Fruit fly (Drosophila melanogaster) whole organism, embryonic: ENCODE data around the gene CG42784.
A peak's percentile ranks its signal among the peaks of the same experiment; 100 is the strongest.

Experiments
- Atf-2 ChIP-seq: fragments of 200-800 bp; sonication (Bioruptor generic); optimal IDR thresholded peaks from 2 replicates; lab custom pipeline; 2016; ENCODE audit warnings: missing biosample characterization, missing genetic modification characterization
- BtbVII ChIP-seq: fragments of 200-800 bp; sonication (Bioruptor generic); optimal IDR thresholded peaks from 3 replicates; lab custom pipeline; 2017; ENCODE audit warnings: missing biosample characterization, mild to moderate bottlenecking, missing genetic modification characterization
- CG10431 ChIP-seq: fragments of 200-800 bp; sonication (Bioruptor generic); optimal IDR thresholded peaks from 3 replicates; lab custom pipeline; 2018; ENCODE audit warnings: missing biosample characterization, mild to moderate bottlenecking, missing genetic modification characterization
- CG11093 ChIP-seq: fragments of 200-800 bp; sonication (Bioruptor generic); IDR thresholded peaks from 3 replicates; pipeline ENCODE4 v1.3.6; 2022; ENCODE audit warnings: missing biosample characterization, missing genetic modification characterization
- CG11723 ChIP-seq: fragments of 200-800 bp; sonication (Bioruptor generic); optimal IDR thresholded peaks from 2 replicates; lab custom pipeline; 2017; ENCODE audit warnings: missing biosample characterization, mild to moderate bottlenecking, missing genetic modification characterization
- CG13287 ChIP-seq: fragments of 200-800 bp; sonication (Bioruptor generic); IDR thresholded peaks from 2 replicates; pipeline ENCODE4 v1.3.6; 2022; ENCODE audit warnings: missing biosample characterization, missing genetic modification characterization; ENCODE audit not compliant: partially characterized antibody
- CG13775 ChIP-seq: fragments of 200-800 bp; sonication (Bioruptor generic); optimal IDR thresholded peaks from 3 replicates; lab custom pipeline; 2017; ENCODE audit warnings: missing biosample characterization, mild to moderate bottlenecking, missing genetic modification characterization
- CG14667 ChIP-seq: fragments of 200-800 bp; sonication (Bioruptor generic); IDR thresholded peaks from 2 replicates; pipeline ENCODE4 v1.3.6; 2022; ENCODE audit warnings: missing biosample characterization, missing genetic modification characterization
- CG15514 ChIP-seq: fragments of 200-800 bp; sonication (Bioruptor generic); optimal IDR thresholded peaks from 3 replicates; lab custom pipeline; 2017; ENCODE audit warnings: missing biosample characterization, missing genetic modification characterization, mild to moderate bottlenecking, moderate library complexity, missing genetic modification reagents
- CG17328 ChIP-seq: fragments of 200-800 bp; sonication (Bioruptor generic); IDR thresholded peaks from 2 replicates; pipeline ENCODE4 v1.3.6; 2022; ENCODE audit warnings: missing biosample characterization, missing genetic modification characterization
- CG18476 ChIP-seq: fragments of 200-800 bp; sonication (Bioruptor generic); optimal IDR thresholded peaks from 2 replicates; lab custom pipeline; 2016; ENCODE audit warnings: missing biosample characterization, mild to moderate bottlenecking, missing genetic modification characterization
- CG18764 ChIP-seq: fragments of 200-800 bp; sonication (Bioruptor generic); optimal IDR thresholded peaks from 3 replicates; lab custom pipeline; 2016; ENCODE audit warnings: missing biosample characterization, missing genetic modification characterization
- CG2712 ChIP-seq: fragments of 200-800 bp; optimal IDR thresholded peaks from 3 replicates; lab custom pipeline; 2019; ENCODE audit warnings: missing biosample characterization, mild to moderate bottlenecking, missing genetic modification characterization, moderate library complexity
- CG2889 ChIP-seq: fragments of 200-800 bp; sonication (Bioruptor generic); IDR thresholded peaks from 3 replicates; pipeline ENCODE4 v1.3.6; 2022; ENCODE audit warnings: missing biosample characterization, missing genetic modification characterization
- CG3163 ChIP-seq: fragments of 200-800 bp; sonication (Bioruptor generic); optimal IDR thresholded peaks from 3 replicates; lab custom pipeline; 2016; ENCODE audit warnings: missing biosample characterization, missing genetic modification characterization
- CG42726 ChIP-seq: fragments of 200-800 bp; sonication (Bioruptor generic); IDR thresholded peaks from 2 replicates; pipeline ENCODE4 v1.3.6; 2022; ENCODE audit warnings: missing biosample characterization, missing genetic modification characterization; ENCODE audit not compliant: partially characterized antibody
- CG4820 ChIP-seq: fragments of 200-800 bp; sonication (Bioruptor generic); optimal IDR thresholded peaks from 3 replicates; lab custom pipeline; 2016; ENCODE audit warnings: missing biosample characterization, missing genetic modification characterization
- CG6272 ChIP-seq: fragments of 200-800 bp; sonication (Bioruptor generic); IDR thresholded peaks from 2 replicates; pipeline ENCODE4 v1.3.6; 2022; ENCODE audit warnings: missing biosample characterization, missing genetic modification characterization
- CG6813 ChIP-seq: fragments of 200-800 bp; sonication (Bioruptor generic); optimal IDR thresholded peaks from 2 replicates; lab custom pipeline; 2017; ENCODE audit warnings: missing biosample characterization, missing genetic modification characterization, mild to moderate bottlenecking, moderate library complexity, missing genetic modification reagents
- CkIIα-i1 ChIP-seq: fragments of 200-800 bp; sonication (Bioruptor generic); IDR thresholded peaks from 2 replicates; pipeline ENCODE4 v1.3.6; 2022; ENCODE audit warnings: missing biosample characterization, missing genetic modification characterization
- Dp ChIP-seq: fragments of 200-800 bp; sonication (Bioruptor generic); optimal IDR thresholded peaks from 2 replicates; lab custom pipeline; 2018; ENCODE audit warnings: missing biosample characterization, mild to moderate bottlenecking, missing genetic modification characterization, moderate library complexity
- MESR4 ChIP-seq: fragments of 200-800 bp; sonication (Bioruptor generic); optimal IDR thresholded peaks from 2 replicates; lab custom pipeline; 2018; ENCODE audit warnings: missing biosample characterization, mild to moderate bottlenecking, missing genetic modification characterization, moderate library complexity
- MTF-1 ChIP-seq: fragments of 200-800 bp; sonication (Bioruptor generic); optimal IDR thresholded peaks from 2 replicates; lab custom pipeline; 2018; ENCODE audit warnings: missing biosample characterization, mild to moderate bottlenecking, missing genetic modification characterization, borderline replicate concordance
- NC2α ChIP-seq: fragments of 200-800 bp; sonication (Bioruptor generic); optimal IDR thresholded peaks from 2 replicates; lab custom pipeline; 2016; ENCODE audit warnings: missing biosample characterization, missing genetic modification characterization
- Rx ChIP-seq: fragments of 200-800 bp; sonication (Bioruptor generic); IDR thresholded peaks from 2 replicates; pipeline ENCODE4 v1.3.6; 2022; ENCODE audit warnings: missing biosample characterization, missing genetic modification characterization
- Usf ChIP-seq: fragments of 200-800 bp; sonication (Bioruptor generic); optimal IDR thresholded peaks from 2 replicates; lab custom pipeline; 2017; ENCODE audit warnings: missing genotype, missing biosample characterization, missing genetic modification characterization
- ap ChIP-seq: fragments of 200-800 bp; sonication (Bioruptor generic); IDR thresholded peaks from 2 replicates; pipeline ENCODE4 v1.3.6; 2022; ENCODE audit warnings: missing biosample characterization, missing genetic modification characterization
- bcd ChIP-seq: fragments of 200-800 bp; sonication (Bioruptor generic); optimal IDR thresholded peaks from 2 replicates; lab custom pipeline; 2017; ENCODE audit warnings: missing biosample characterization, mild to moderate bottlenecking, missing genetic modification characterization
- corto ChIP-seq: fragments of 200-800 bp; sonication (Bioruptor generic); optimal IDR thresholded peaks from 2 replicates; lab custom pipeline; 2016; ENCODE audit warnings: missing biosample characterization, mild to moderate bottlenecking, missing genetic modification characterization, moderate library complexity
- croc ChIP-seq: fragments of 200-800 bp; sonication (Bioruptor generic); conservative IDR thresholded peaks from 3 replicates; pipeline ENCODE4 v1.3.6; 2022; ENCODE audit warnings: missing biosample characterization, missing genetic modification characterization
- dm ChIP-seq: fragments of 200-800 bp; sonication (Bioruptor generic); optimal IDR thresholded peaks from 3 replicates; lab custom pipeline; 2016; ENCODE audit warnings: missing biosample characterization, missing genetic modification characterization
- emc ChIP-seq: fragments of 200-800 bp; sonication (Bioruptor generic); optimal IDR thresholded peaks from 2 replicates; lab custom pipeline; 2016; ENCODE audit warnings: missing biosample characterization, missing genetic modification characterization
- en ChIP-seq: fragments of 200-800 bp; sonication (Bioruptor generic); optimal IDR thresholded peaks from 2 replicates; lab custom pipeline; 2016; ENCODE audit warnings: missing biosample characterization, missing genetic modification characterization
- exex ChIP-seq: fragments of 200-800 bp; sonication (Bioruptor generic); optimal IDR thresholded peaks from 4 replicates; lab custom pipeline; 2018; ENCODE audit warnings: missing biosample characterization, mild to moderate bottlenecking, missing genetic modification characterization, moderate library complexity
- gro ChIP-seq: fragments of 200-800 bp; sonication (Bioruptor generic); optimal IDR thresholded peaks from 2 replicates; lab custom pipeline; 2016; ENCODE audit warnings: missing biosample characterization, missing genetic modification characterization
- h ChIP-seq: fragments of >200 bp; optimal IDR thresholded peaks from 2 replicates; lab custom pipeline; 2017
- hkb ChIP-seq, 2 experiments: fragments of 200-800 bp in 1 of 2; fragments of >200 bp in 1 of 2; sonication (Bioruptor generic) in 1 of 2; IDR thresholded peaks in 1 of 2; optimal IDR thresholded peaks in 1 of 2; 2 replicates each; pipeline versions ENCODE4 v1.3.6 to Lab custom; 2017 to 2022; ENCODE audit warnings: missing biosample characterization in 1 of 2, missing genetic modification characterization in 1 of 2
- jumu ChIP-seq: fragments of 200-800 bp; sonication (Bioruptor generic); optimal IDR thresholded peaks from 3 replicates; lab custom pipeline; 2016; ENCODE audit warnings: missing biosample characterization, missing genetic modification characterization
- kni ChIP-seq: fragments of 200-800 bp; sonication (Bioruptor generic); optimal IDR thresholded peaks from 3 replicates; lab custom pipeline; 2017; ENCODE audit warnings: mild to moderate bottlenecking, missing biosample characterization, missing genetic modification reagents, missing genetic modification characterization
- lab ChIP-seq: fragments of 200-800 bp; sonication (Bioruptor generic); optimal IDR thresholded peaks from 3 replicates; lab custom pipeline; 2017; ENCODE audit warnings: missing biosample characterization, missing genetic modification characterization, mild to moderate bottlenecking, moderate library complexity, missing genetic modification reagents
- odd ChIP-seq: fragments of 200-800 bp; sonication (Bioruptor generic); optimal IDR thresholded peaks from 2 replicates; lab custom pipeline; 2017; ENCODE audit warnings: missing biosample characterization, mild to moderate bottlenecking, missing genetic modification characterization
- salm ChIP-seq: fragments of 200-800 bp; sonication (Bioruptor generic); optimal IDR thresholded peaks from 2 replicates; lab custom pipeline; 2018; ENCODE audit warnings: missing biosample characterization, mild to moderate bottlenecking, missing genetic modification characterization
- sens ChIP-seq: fragments of 200-800 bp; sonication (Bioruptor generic); peaks from one replicate; lab custom pipeline; 2016; ENCODE audit warnings: missing biosample characterization, missing genetic modification characterization
- slp2 ChIP-seq: fragments of 200-800 bp; sonication (Bioruptor generic); optimal IDR thresholded peaks from 2 replicates; lab custom pipeline; 2016; ENCODE audit warnings: missing biosample characterization, missing genetic modification characterization
- sr ChIP-seq: fragments of 200-800 bp; sonication (Bioruptor generic); IDR thresholded peaks from 3 replicates; pipeline ENCODE4 v1.3.6; 2022; ENCODE audit warnings: missing biosample characterization, missing genetic modification characterization
- stc ChIP-seq: fragments of 200-800 bp; sonication (Bioruptor generic); IDR thresholded peaks from 2 replicates; pipeline ENCODE4 v1.3.6; 2022; ENCODE audit warnings: missing biosample characterization, missing genetic modification characterization
- sug ChIP-seq: fragments of 200-800 bp; optimal IDR thresholded peaks from 2 replicates; lab custom pipeline; 2019; ENCODE audit warnings: missing biosample characterization, mild to moderate bottlenecking, missing genetic modification characterization, moderate library complexity
- tll ChIP-seq, 2 experiments: fragments of 200-800 bp in 1 of 2; fragments of >200 bp in 1 of 2; sonication (Bioruptor generic) in 1 of 2; optimal IDR thresholded peaks; 2 replicates each; lab custom pipeline; 2017 to 2019; ENCODE audit warnings: missing biosample characterization in 2 of 2, missing genetic modification characterization in 2 of 2, mild to moderate bottlenecking in 1 of 2, moderate library complexity in 1 of 2
- unc-4 ChIP-seq: fragments of 200-800 bp; sonication (Bioruptor generic); IDR thresholded peaks from 2 replicates; pipeline ENCODE4 v1.3.6; 2022; ENCODE audit warnings: missing biosample characterization, missing genetic modification characterization; ENCODE audit not compliant: partially characterized antibody
- unpg ChIP-seq: fragments of 200-800 bp; sonication (Bioruptor generic); optimal IDR thresholded peaks from 3 replicates; lab custom pipeline; 2018; ENCODE audit warnings: missing biosample characterization, mild to moderate bottlenecking, missing genetic modification characterization, moderate library complexity

The CG42784 gene

DNA sequence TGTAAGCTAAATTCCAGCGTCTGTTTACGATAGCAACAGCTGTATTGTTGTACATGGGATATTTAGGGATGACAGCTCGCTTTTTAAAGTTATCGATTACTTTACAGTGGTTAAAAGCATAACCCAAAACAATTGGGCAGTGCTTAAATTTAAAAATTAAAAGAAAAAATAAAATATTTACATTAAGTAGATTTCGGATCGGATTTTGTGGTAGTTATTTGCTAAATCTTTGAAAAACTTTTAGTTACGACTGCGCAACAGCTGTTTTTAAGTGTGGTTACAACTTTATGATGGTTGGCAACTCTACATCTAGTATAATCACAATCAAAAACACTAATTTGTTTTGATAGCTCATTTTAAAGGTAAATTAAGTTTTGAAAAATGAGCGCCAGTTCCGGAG is 28.0 kb upstream of the CG42784 start, which contains the start of the genes Ing5 and CG7099 (continued):
- TF ChIP-seq unc-4 (GFP tag; lab: Robert Waterston, UW) (peak; percentile 60), sr (GFP tag; lab: Robert Waterston, UW) (peak; percentile 76; the same call in 2 of the 3 replicates), CG14667 (GFP tag; lab: Robert Waterston, UW) (peak; percentile 95), croc (GFP tag; lab: Robert Waterston, UW) (peak; percentile 94), BtbVII (GFP tag; lab: Kevin White, UChicago) (peak; percentile 89), hkb (optimal IDR thresholded peaks at IDR 0.05; lab: Kevin White, UChicago) (no peak), hkb (GFP tag; IDR thresholded peaks at IDR 0.05; lab: Robert Waterston, UW) (peak; percentile 95), CG17328 (GFP tag; lab: Robert Waterston, UW) (peak; percentile 96), slp2 (peak; percentile 86), en (GFP tag; lab: Kevin White, UChicago) (peak; percentile 60), NC2α (peak; percentile 70), MESR4 (GFP tag; lab: Kevin White, UChicago) (peak; percentile 53), stc (GFP tag; lab: Robert Waterston, UW) (peak; percentile 94), CG11723 (peak; percentile 89), corto (GFP tag; lab: Kevin White, UChicago) (peak; percentile 89), CG10431 (peak; percentile 95), Dp (GFP tag; lab: Kevin White, UChicago) (peak; percentile 50), CG42726 (GFP tag; lab: Robert Waterston, UW) (0 out of 2 replicates have a peak, but pooled peaks have one; percentile 48), unpg (GFP tag; lab: Kevin White, UChicago) (peak; percentile 97), Rx (GFP tag; lab: Robert Waterston, UW) (peak; percentile 93), odd (peak; percentile 85), bcd (GFP tag; lab: Kevin White, UChicago) (peak; percentile 95), CG18764 (GFP tag; lab: Kevin White, UChicago) (peak; percentile 96), Usf (GFP tag; lab: Kevin White, UChicago) (peak; percentile 93), MTF-1 (GFP tag; lab: Kevin White, UChicago) (peak; percentile 83), CG6272 (GFP tag; lab: Robert Waterston, UW) (peak; percentile 98), CG15514 (GFP tag; lab: Kevin White, UChicago) (peak; percentile 92), kni (no peak), exex (tag; lab: Kevin White, UChicago) (peak; percentile 97), CG6813 (GFP tag; lab: Kevin White, UChicago) (peak; percentile 88), gro (peak; percentile 91), Atf-2 (GFP tag; lab: Kevin White, UChicago) (peak; percentile 83), CG3163 (GFP tag; lab: Kevin White, UChicago) (peak; percentile 61), jumu (GFP tag; lab: Kevin White, UChicago) (peak; percentile 81), salm (tag; lab: Kevin White, UChicago) (peak; percentile 91), tll (GFP tag; optimal IDR thresholded peaks at IDR 0.05; lab: Kevin White, UChicago) (peak in 1 of 2 experiments; percentile 43), CG11093 (GFP tag; lab: Robert Waterston, UW) (peak; percentile 95), CG18476 (GFP tag; lab: Kevin White, UChicago) (peak; percentile 95), CG4820 (peak; percentile 94), lab (GFP tag; lab: Kevin White, UChicago) (peak; percentile 97), CkIIα-i1 (peak; percentile 73; the same call in 1 of the 2 replicates), ap (peak; percentile 92), sens (peak; percentile 99), sug (tag; lab: Kevin White, UChicago) (peak; percentile 96), dm (GFP tag; lab: Kevin White, UChicago) (peak; percentile 62), h (no peak), CG2889 (peak; percentile 94), CG13775 (peak; percentile 97), CG13287 (GFP tag; lab: Robert Waterston, UW) (peak; percentile 83), emc (GFP tag; lab: Kevin White, UChicago) (peak; percentile 84), CG2712 (tag; lab: Kevin White, UChicago) (peak; percentile 97)
